Worm (Caenorhabditis elegans) whole organism, L1 larva: ENCODE measurements around the gene C03F11.4.

Source experiments
- C04F5.9 ChIP-seq: sonication (generic microtip); optimal IDR thresholded peaks from 2 replicates; lab custom pipeline; 2016; ENCODE audit warnings: missing genetic modification characterization, missing compliant biosample characterization
- C34B4.2 ChIP-seq: sonication (generic microtip); optimal IDR thresholded peaks from 2 replicates; lab custom pipeline; 2017; ENCODE audit warnings: mild to moderate bottlenecking, missing genetic modification characterization, missing compliant biosample characterization
- F16B12.6 ChIP-seq: fragments of 150-350 bp; optimal IDR thresholded peaks from 2 replicates; lab custom pipeline; 2014; ENCODE audit warnings: missing biosample characterization, missing genetic modification characterization
- ceh-82 ChIP-seq, 3 experiments: fragments of 150-350 bp in 1 of 3; sonication (generic microtip) in 2 of 3; optimal IDR thresholded peaks; 2 replicates each; lab custom pipeline; 2014 to 2017; ENCODE audit warnings: missing biosample characterization in 3 of 3, missing genetic modification characterization in 3 of 3
- ceh-88 ChIP-seq: fragments of 200-800 bp; sonication (Bioruptor generic); IDR thresholded peaks from 2 replicates; pipeline ENCODE4 v1.3.6; 2022; ENCODE audit warnings: missing genetic modification characterization, missing compliant biosample characterization
- ceh-90 ChIP-seq: sonication (generic microtip); optimal IDR thresholded peaks from 2 replicates; lab custom pipeline; 2016; ENCODE audit warnings: missing genetic modification characterization, missing compliant biosample characterization
- efl-1 ChIP-seq, 4 experiments: fragments of 150-350 bp; optimal IDR thresholded peaks in 3 of 4; peaks in 1 of 4; 1 replicate in 1 of 4; 2 replicates in 3 of 4; lab custom pipeline; 2014; ENCODE audit warnings: missing biosample characterization in 2 of 4, missing genetic modification characterization in 2 of 4, missing genetic modification reagents in 2 of 4
- efl-3 ChIP-seq: fragments of 200-800 bp; sonication (Bioruptor generic); optimal IDR thresholded peaks from 2 replicates; lab custom pipeline; 2018; ENCODE audit warnings: mild to moderate bottlenecking, missing genetic modification characterization, missing compliant biosample characterization
- egl-13 ChIP-seq: sonication (generic microtip); optimal IDR thresholded peaks from 2 replicates; lab custom pipeline; 2016; ENCODE audit warnings: missing genotype, missing genetic modification reagents, missing genetic modification characterization, missing compliant biosample characterization
- egl-27 ChIP-seq, 2 experiments: fragments of 150-350 bp in 1 of 2; sonication (generic microtip); optimal IDR thresholded peaks; 3 replicates each; lab custom pipeline; 2017 to 2018; ENCODE audit warnings: missing biosample characterization in 2 of 2, missing genetic modification characterization in 2 of 2, missing genetic modification reagents in 2 of 2
- elt-2 ChIP-seq: sonication (generic microtip); optimal IDR thresholded peaks from 2 replicates; lab custom pipeline; 2016; ENCODE audit warnings: missing genetic modification characterization, mild to moderate bottlenecking, inconsistent platforms, missing compliant biosample characterization, missing genetic modification reagents
- elt-3 ChIP-seq, 6 experiments: fragments of 150-350 bp in 1 of 6; sonication (generic microtip); optimal IDR thresholded peaks; 2 replicates each; lab custom pipeline; 2017 to 2018; ENCODE audit warnings: missing biosample characterization in 6 of 6, missing genetic modification characterization in 6 of 6, inconsistent platforms in 1 of 6
- fkh-10 ChIP-seq: sonication (generic microtip); optimal IDR thresholded peaks from 2 replicates; lab custom pipeline; 2017; ENCODE audit warnings: missing biosample characterization, missing genetic modification reagents, missing genetic modification characterization
- fkh-8 ChIP-seq: sonication (generic microtip); optimal IDR thresholded peaks from 2 replicates; lab custom pipeline; 2016; ENCODE audit warnings: mild to moderate bottlenecking, missing genetic modification characterization, missing compliant biosample characterization
- fos-1 ChIP-seq: fragments of 150-350 bp; optimal IDR thresholded peaks from 2 replicates; lab custom pipeline; 2014; ENCODE audit warnings: missing biosample characterization, missing genetic modification characterization
- hlh-17 ChIP-seq: fragments of 200-800 bp; sonication (Bioruptor generic); optimal IDR thresholded peaks from 2 replicates; lab custom pipeline; 2018; ENCODE audit warnings: missing genetic modification characterization, mild to moderate bottlenecking, missing compliant biosample characterization, moderate library complexity, borderline replicate concordance
- irx-1 ChIP-seq: sonication (generic microtip); optimal IDR thresholded peaks from 2 replicates; lab custom pipeline; 2016; ENCODE audit warnings: missing genetic modification characterization, missing compliant biosample characterization
- isw-1 ChIP-seq: fragments of 200-800 bp; sonication (Bioruptor generic); IDR thresholded peaks from 2 replicates; pipeline ENCODE4 v1.3.6; 2022; ENCODE audit warnings: missing genetic modification characterization, missing compliant biosample characterization
- jun-1 ChIP-seq: fragments of 150-350 bp; optimal IDR thresholded peaks from 2 replicates; lab custom pipeline; 2014; ENCODE audit warnings: missing biosample characterization, missing genetic modification reagents, missing genetic modification characterization
- lin-13 ChIP-seq: fragments of 150-350 bp; optimal IDR thresholded peaks from 2 replicates; lab custom pipeline; 2014; ENCODE audit warnings: missing biosample characterization, missing genetic modification reagents, missing genetic modification characterization
- lin-14 ChIP-seq: fragments of 200-800 bp; sonication (Bioruptor generic); optimal IDR thresholded peaks from 2 replicates; lab custom pipeline; 2018; ENCODE audit warnings: mild to moderate bottlenecking, missing genetic modification characterization, moderate library complexity, missing compliant biosample characterization
- lin-35 ChIP-seq, 2 experiments: fragments of 150-350 bp; optimal IDR thresholded peaks; 2 replicates each; lab custom pipeline; 2014; ENCODE audit warnings: missing biosample characterization in 2 of 2, missing genetic modification characterization in 2 of 2, missing genetic modification reagents in 2 of 2
- lin-39 ChIP-seq: fragments of 150-350 bp; optimal IDR thresholded peaks from 2 replicates; lab custom pipeline; 2014; ENCODE audit warnings: missing biosample characterization, missing genetic modification reagents, missing genetic modification characterization
- lsy-2 ChIP-seq, 2 experiments: fragments of 150-350 bp; optimal IDR thresholded peaks; 2 replicates each; lab custom pipeline; 2014; ENCODE audit warnings: missing biosample characterization in 2 of 2, missing genetic modification characterization in 2 of 2
- mab-9 ChIP-seq: fragments of 200-800 bp; sonication (Bioruptor generic); IDR thresholded peaks from 2 replicates; pipeline ENCODE4 v1.3.6; 2022; ENCODE audit warnings: missing genetic modification reagents, missing genetic modification characterization, missing compliant biosample characterization
- nhr-19 ChIP-seq: fragments of 200-800 bp; sonication (Bioruptor generic); conservative IDR thresholded peaks from 2 replicates; pipeline ENCODE4 v1.3.6; 2022; ENCODE audit warnings: missing genetic modification characterization, missing compliant biosample characterization
- nhr-237 ChIP-seq: fragments of 150-350 bp; optimal IDR thresholded peaks from 2 replicates; lab custom pipeline; 2014; ENCODE audit warnings: missing biosample characterization, missing genetic modification characterization
- nhr-47 ChIP-seq: sonication (generic microtip); optimal IDR thresholded peaks from 2 replicates; lab custom pipeline; 2016; ENCODE audit warnings: mild to moderate bottlenecking, missing genetic modification characterization, moderate library complexity, missing compliant biosample characterization
- nhr-71 ChIP-seq: sonication (generic microtip); optimal IDR thresholded peaks from 2 replicates; lab custom pipeline; 2016; ENCODE audit warnings: mild to moderate bottlenecking, missing genetic modification characterization, moderate library complexity, missing compliant biosample characterization
- nhr-77 ChIP-seq: fragments of 150-350 bp; optimal IDR thresholded peaks from 2 replicates; lab custom pipeline; 2014; ENCODE audit warnings: missing biosample characterization, missing genetic modification characterization
- nhr-85 ChIP-seq: sonication (generic microtip); peaks from one replicate; lab custom pipeline; 2016; ENCODE audit warnings: missing genetic modification characterization, inconsistent platforms, missing compliant biosample characterization
- pag-3 ChIP-seq: sonication (generic microtip); optimal IDR thresholded peaks from 2 replicates; lab custom pipeline; 2017; ENCODE audit warnings: missing genetic modification characterization, mild to moderate bottlenecking, missing compliant biosample characterization, antibody characterized with exemption, borderline replicate concordance; ENCODE audit not compliant: insufficient read depth
- pax-3 ChIP-seq: fragments of 200-800 bp; sonication (Bioruptor generic); optimal IDR thresholded peaks from 2 replicates; lab custom pipeline; 2018; ENCODE audit warnings: mild to moderate bottlenecking, missing genetic modification characterization, moderate library complexity, missing compliant biosample characterization
- snu-23 ChIP-seq: sonication (generic microtip); optimal IDR thresholded peaks from 2 replicates; lab custom pipeline; 2016; ENCODE audit warnings: missing genetic modification characterization, missing compliant biosample characterization
- sox-4 ChIP-seq: sonication (generic microtip); optimal IDR thresholded peaks from 2 replicates; lab custom pipeline; 2016; ENCODE audit warnings: missing genetic modification characterization, missing compliant biosample characterization
- swsn-7 ChIP-seq: sonication (generic microtip); optimal IDR thresholded peaks from 2 replicates; lab custom pipeline; 2016; ENCODE audit warnings: missing genetic modification characterization, missing compliant biosample characterization
- unc-62 ChIP-seq: fragments of 150-350 bp; optimal IDR thresholded peaks from 2 replicates; lab custom pipeline; 2014; ENCODE audit warnings: missing biosample characterization, missing genetic modification reagents, missing genetic modification characterization
- unc-86 ChIP-seq: sonication (generic microtip); optimal IDR thresholded peaks from 2 replicates; lab custom pipeline; 2016; ENCODE audit warnings: missing genetic modification characterization, missing compliant biosample characterization
- xbp-1 ChIP-seq: sonication (generic microtip); optimal IDR thresholded peaks from 2 replicates; lab custom pipeline; 2016; ENCODE audit warnings: missing genetic modification characterization, missing compliant biosample characterization
- ztf-11 ChIP-seq, 2 experiments: sonication (generic microtip); optimal IDR thresholded peaks; 2 replicates each; lab custom pipeline; 2016 to 2017; ENCODE audit warnings: missing genetic modification characterization in 2 of 2, missing biosample characterization in 1 of 2, missing compliant biosample characterization in 1 of 2

The C03F11.4 gene

ce11 chrX:5368220-5368619 lies 38.0 kb downstream of the C03F11.4 start, which contains the start of gene jkk-1:
Gene jkk-1, plus strand, starts transcription at chrX:5368468.
- peak; percentile 14 for TF ChIP-seq snu-23
- peak; percentile 53 for TF ChIP-seq nhr-47 (tag; lab: Kevin White, UChicago)
- no peak for TF ChIP-seq hlh-17 (GFP tag; lab: Kevin White, UChicago)
- TF ChIP-seq fkh-10: peak; percentile 52
- peak; percentile 51; the same call in 1 of the 2 replicates for TF ChIP-seq mab-9 (GFP tag; lab: Robert Waterston, UW)
- TF ChIP-seq ceh-88 (GFP tag; lab: Robert Waterston, UW): no peak
- no peak for TF ChIP-seq lin-39 (tag; lab: Kevin White, UChicago)
- peak; percentile 34 for TF ChIP-seq nhr-71 (tag; lab: Kevin White, UChicago)
- TF ChIP-seq lin-14: peak; percentile 83
- TF ChIP-seq ztf-11 (tag; optimal IDR thresholded peaks at IDR 0.05; lab: Kevin White, UChicago): no peak
- no peak for TF ChIP-seq ceh-90
- TF ChIP-seq lin-13 (GFP tag; lab: Kevin White, UChicago): no peak
- peak; percentile 14 for TF ChIP-seq egl-13 (tag; lab: Kevin White, UChicago)
- peak; percentile 58 for TF ChIP-seq fkh-8 (tag; lab: Kevin White, UChicago)
- no peak for TF ChIP-seq nhr-237 (tag; lab: Kevin White, UChicago)
- TF ChIP-seq unc-86: peak; percentile 29
- peak in 1 of 2 experiments; percentile 3 for TF ChIP-seq lin-35 (GFP tag; optimal IDR thresholded peaks at IDR 0.05; lab: Kevin White, UChicago)
- TF ChIP-seq swsn-7 (tag; lab: Kevin White, UChicago): peak; percentile 10
- no peak for TF ChIP-seq jun-1
- TF ChIP-seq xbp-1 (tag; lab: Kevin White, UChicago): peak; percentile 22
- peak in 1 of 2 experiments; percentile 21 for TF ChIP-seq lsy-2 (tag; optimal IDR thresholded peaks at IDR 0.05; lab: Kevin White, UChicago)
- TF ChIP-seq pag-3 (tag; lab: Kevin White, UChicago): no peak
- peak; percentile 36 to 53 (median 39) for TF ChIP-seq ceh-82 (tag; optimal IDR thresholded peaks at IDR 0.05; lab: Kevin White, UChicago)
- no peak for TF ChIP-seq F16B12.6
- no peak for TF ChIP-seq fos-1 (tag; lab: Kevin White, UChicago)

- TF ChIP-seq efl-3 (GFP tag; lab: Kevin White, UChicago) (no peak), swsn-7 (tag; lab: Kevin White, UChicago) (no peak), irx-1 (tag; lab: Kevin White, UChicago) (no peak), efl-1 (optimal IDR thresholded peaks at IDR 0.05; lab: Kevin White, UChicago) (no peak), efl-1 (GFP tag; optimal IDR thresholded peaks at IDR 0.05 in 1 of 2; lab: Kevin White, UChicago) (no peak), nhr-71 (tag; lab: Kevin White, UChicago) (no peak), mab-9 (GFP tag; lab: Robert Waterston, UW) (no peak), C34B4.2 (no peak), unc-62 (no peak), C04F5.9 (tag; lab: Kevin White, UChicago) (no peak), ceh-90 (no peak)
Measured at ce11 chrX:5366613-5367012, 39.6 kb downstream of the C03F11.4 start.

- TF ChIP-seq ceh-82 (tag; optimal IDR thresholded peaks at IDR 0.05; lab: Kevin White, UChicago) (no peak), elt-3 (tag; optimal IDR thresholded peaks at IDR 0.05; lab: Kevin White, UChicago) (no peak), fos-1 (tag; lab: Kevin White, UChicago) (no peak), elt-2 (peak; percentile 30), lin-35 (GFP tag; optimal IDR thresholded peaks at IDR 0.05; lab: Kevin White, UChicago) (peak in 1 of 2 experiments; percentile 8)
Measured at ce11 chrX:5365437-5365836, 40.8 kb downstream of the C03F11.4 start, which contains the start of gene F35C8.5. Gene F35C8.5, plus strand, starts transcription at chrX:5365813.

ce11 chrX:5364222-5364621 lies 42.0 kb downstream of the C03F11.4 start, which contains the start of gene chtl-1:
Gene chtl-1, minus strand, starts transcription at chrX:5364322.
- TF ChIP-seq nhr-85 (tag; lab: Kevin White, UChicago) (no peak), elt-3 (tag; optimal IDR thresholded peaks at IDR 0.05; lab: Kevin White, UChicago) (no peak), isw-1 (GFP tag; lab: Robert Waterston, UW) (no peak), sox-4 (tag; lab: Kevin White, UChicago) (no peak), nhr-77 (tag; lab: Kevin White, UChicago) (no peak), lsy-2 (tag; optimal IDR thresholded peaks at IDR 0.05; lab: Kevin White, UChicago) (no peak), lin-35 (GFP tag; optimal IDR thresholded peaks at IDR 0.05; lab: Kevin White, UChicago) (no peak), nhr-19 (no peak), nhr-237 (tag; lab: Kevin White, UChicago) (no peak), pax-3 (no peak), egl-27 (tag; optimal IDR thresholded peaks at IDR 0.05; lab: Kevin White, UChicago) (no peak), fkh-10 (no peak), fos-1 (tag; lab: Kevin White, UChicago) (no peak), ceh-82 (tag; optimal IDR thresholded peaks at IDR 0.05; lab: Kevin White, UChicago) (no peak), ceh-88 (GFP tag; lab: Robert Waterston, UW) (no peak), nhr-71 (tag; lab: Kevin White, UChicago) (no peak)
